Worm (Caenorhabditis elegans) whole organism, early embryonic: ENCODE results near the gene hda-2.

ENCODE experiments used
- B0310.2 ChIP-seq: sonication (generic microtip); optimal IDR thresholded peaks from 2 replicates; lab custom pipeline; 2016; ENCODE audit warnings: mild to moderate bottlenecking, missing genetic modification characterization, missing compliant biosample characterization
- F13C5.2 ChIP-seq: sonication (generic microtip); optimal IDR thresholded peaks from 2 replicates; lab custom pipeline; 2017; ENCODE audit warnings: mild to moderate bottlenecking, missing genetic modification characterization, inconsistent platforms, missing compliant biosample characterization
- aly-1 ChIP-seq: sonication (generic microtip); optimal IDR thresholded peaks from 2 replicates; lab custom pipeline; 2016; ENCODE audit warnings: missing genetic modification characterization, missing compliant biosample characterization
- ama-1 ChIP-seq: fragments of 150-350 bp; optimal IDR thresholded peaks from 2 replicates; lab custom pipeline; 2014
- ceh-13 ChIP-seq: fragments of 200-800 bp; sonication (Bioruptor generic); optimal IDR thresholded peaks from 2 replicates; lab custom pipeline; 2018; ENCODE audit warnings: mild to moderate bottlenecking, missing genetic modification characterization, missing compliant biosample characterization
- ceh-36 ChIP-seq: sonication (generic microtip); optimal IDR thresholded peaks from 2 replicates; lab custom pipeline; 2016; ENCODE audit warnings: missing genetic modification characterization, inconsistent platforms, missing compliant biosample characterization
- ets-7 ChIP-seq: sonication (generic microtip); optimal IDR thresholded peaks from 2 replicates; lab custom pipeline; 2016; ENCODE audit warnings: missing genotype, missing genetic modification characterization, missing compliant biosample characterization
- flt-1 ChIP-seq: fragments of 200-800 bp; sonication (Bioruptor generic); IDR thresholded peaks from 2 replicates; pipeline ENCODE4 v1.3.6; 2022; ENCODE audit warnings: missing genetic modification characterization, missing compliant biosample characterization
- hmbx-1 ChIP-seq: sonication (generic microtip); optimal IDR thresholded peaks from 2 replicates; lab custom pipeline; 2016; ENCODE audit warnings: mild to moderate bottlenecking, missing genetic modification characterization, missing compliant biosample characterization
- hmg-4 ChIP-seq: fragments of 200-800 bp; sonication (Bioruptor generic); optimal IDR thresholded peaks from 2 replicates; lab custom pipeline; 2018; ENCODE audit warnings: mild to moderate bottlenecking, missing genetic modification characterization, missing compliant biosample characterization
- hnd-1 ChIP-seq: sonication (generic microtip); optimal IDR thresholded peaks from 2 replicates; lab custom pipeline; 2016; ENCODE audit warnings: missing genetic modification characterization, missing compliant biosample characterization
- pes-1 ChIP-seq: fragments of 200-800 bp; sonication (Bioruptor generic); IDR thresholded peaks from 2 replicates; pipeline ENCODE4 v1.3.6; 2022; ENCODE audit warnings: missing genetic modification reagents, missing genetic modification characterization, missing compliant biosample characterization
- scrt-1 ChIP-seq: fragments of 200-800 bp; sonication (Bioruptor generic); IDR thresholded peaks from 2 replicates; pipeline ENCODE4 v1.3.6; 2022; ENCODE audit warnings: missing genetic modification characterization, missing compliant biosample characterization
- sea-1 ChIP-seq: fragments of 200-800 bp; sonication (Bioruptor generic); conservative IDR thresholded peaks from 2 replicates; pipeline ENCODE4 v1.3.6; 2022; ENCODE audit warnings: missing genetic modification characterization, missing compliant biosample characterization
- tbx-11 ChIP-seq: fragments of 200-800 bp; sonication (Bioruptor generic); IDR thresholded peaks from 2 replicates; pipeline ENCODE4 v1.3.6; 2022; ENCODE audit warnings: missing genetic modification characterization, missing compliant biosample characterization
- tbx-37 ChIP-seq: fragments of 200-800 bp; sonication (Bioruptor generic); conservative IDR thresholded peaks from 2 replicates; pipeline ENCODE4 v1.3.6; 2022; ENCODE audit warnings: missing genetic modification reagents, missing genetic modification characterization, missing compliant biosample characterization
- tra-4 ChIP-seq: sonication (generic microtip); optimal IDR thresholded peaks from 2 replicates; lab custom pipeline; 2017; ENCODE audit warnings: missing genetic modification characterization, missing compliant biosample characterization

The hda-2 gene

ce11 chrII:8052850-8053249 lies 30.5 kb upstream of the hda-2 start, which contains the start of gene T05H10.4:
Gene T05H10.4, plus strand, starts transcription at chrII:8053150.
- no peak for TF ChIP-seq tra-4
- no peak for TF ChIP-seq pes-1 (GFP tag; lab: Robert Waterston, UW)
- no peak for TF ChIP-seq hmbx-1 (tag; lab: Kevin White, UChicago)
- TF ChIP-seq ceh-13 (GFP tag; lab: Kevin White, UChicago), result no peak
- TF ChIP-seq sea-1, result no peak
- TF ChIP-seq aly-1 (tag; lab: Kevin White, UChicago), result no peak
- no peak for TF ChIP-seq tbx-37 (GFP tag; lab: Robert Waterston, UW)
- no peak for TF ChIP-seq ama-1 (lab: Kevin White, UChicago)
- no peak for TF ChIP-seq hnd-1
- no peak for TF ChIP-seq ceh-36 (tag; lab: Kevin White, UChicago)
- TF ChIP-seq hmg-4 (GFP tag; lab: Kevin White, UChicago), result no peak
- no peak for TF ChIP-seq tbx-11 (GFP tag; lab: Robert Waterston, UW)
- TF ChIP-seq B0310.2, result no peak
- TF ChIP-seq flt-1, result no peak
- no peak for TF ChIP-seq scrt-1 (GFP tag; lab: Robert Waterston, UW)
- TF ChIP-seq F13C5.2 (tag; lab: Kevin White, UChicago), result no peak

ce11 chrII:8052172-8052571 lies 29.8 kb upstream of the hda-2 start:
- TF ChIP-seq hmbx-1 (tag; lab: Kevin White, UChicago), result no peak
- no peak for TF ChIP-seq B0310.2
- TF ChIP-seq ceh-36 (tag; lab: Kevin White, UChicago), result no peak
- TF ChIP-seq flt-1, result no peak
- TF ChIP-seq aly-1 (tag; lab: Kevin White, UChicago), result no peak
- TF ChIP-seq ets-7 (tag; lab: Kevin White, UChicago), result no peak
- no peak for TF ChIP-seq tra-4
- no peak for TF ChIP-seq pes-1 (GFP tag; lab: Robert Waterston, UW)
- no peak for TF ChIP-seq tbx-37 (GFP tag; lab: Robert Waterston, UW)
- TF ChIP-seq scrt-1 (GFP tag; lab: Robert Waterston, UW), result no peak
- no peak for TF ChIP-seq ceh-13 (GFP tag; lab: Kevin White, UChicago)
- TF ChIP-seq sea-1, result no peak
- no peak for TF ChIP-seq ama-1 (lab: Kevin White, UChicago)

- TF ChIP-seq B0310.2 (no peak), ceh-36 (tag; lab: Kevin White, UChicago) (no peak), tra-4 (no peak), sea-1 (no peak), hmg-4 (GFP tag; lab: Kevin White, UChicago) (no peak), flt-1 (no peak), ama-1 (lab: Kevin White, UChicago) (no peak), hnd-1 (no peak), ceh-13 (GFP tag; lab: Kevin White, UChicago) (no peak), tbx-11 (GFP tag; lab: Robert Waterston, UW) (no peak), scrt-1 (GFP tag; lab: Robert Waterston, UW) (no peak), hmbx-1 (tag; lab: Kevin White, UChicago) (no peak), aly-1 (tag; lab: Kevin White, UChicago) (no peak)
These were observed 29.0 kb upstream of the hda-2 start for ce11 chrII:8051330-8051729.

ce11 chrII:8050477-8050876 lies 28.1 kb upstream of the hda-2 start, which contains the start of gene mtre-1:
Gene mtre-1, minus strand, starts transcription at chrII:8050577.
- TF ChIP-seq ama-1 (lab: Kevin White, UChicago), result no peak

- TF ChIP-seq tra-4 (no peak), B0310.2 (no peak), hnd-1 (no peak), hmbx-1 (tag; lab: Kevin White, UChicago) (no peak), flt-1 (no peak), sea-1 (no peak), ets-7 (tag; lab: Kevin White, UChicago) (no peak), aly-1 (tag; lab: Kevin White, UChicago) (no peak), scrt-1 (GFP tag; lab: Robert Waterston, UW) (no peak)
These were observed 24.9 kb upstream of the hda-2 start, which contains the start of gene apn-1 for ce11 chrII:8047264-8047663. Gene apn-1, plus strand, starts transcription at chrII:8047564.

ce11 chrII:8042289-8042688 lies 19.9 kb upstream of the hda-2 start, which contains the start of gene T05H10.1:
Gene T05H10.1, plus strand, starts transcription at chrII:8042589.
- no peak for TF ChIP-seq B0310.2
- TF ChIP-seq aly-1 (tag; lab: Kevin White, UChicago), result no peak
- no peak for TF ChIP-seq tbx-11 (GFP tag; lab: Robert Waterston, UW)

- no peak for TF ChIP-seq scrt-1 (GFP tag; lab: Robert Waterston, UW)
- no peak for TF ChIP-seq tbx-11 (GFP tag; lab: Robert Waterston, UW)
- TF ChIP-seq hmg-4 (GFP tag; lab: Kevin White, UChicago), result no peak
- no peak for TF ChIP-seq ceh-36 (tag; lab: Kevin White, UChicago)
- TF ChIP-seq ama-1 (lab: Kevin White, UChicago), result no peak
- no peak for TF ChIP-seq hnd-1
- TF ChIP-seq sea-1, result no peak
- no peak for TF ChIP-seq flt-1
- no peak for TF ChIP-seq ets-7 (tag; lab: Kevin White, UChicago)
- no peak for TF ChIP-seq F13C5.2 (tag; lab: Kevin White, UChicago)
- TF ChIP-seq ceh-13 (GFP tag; lab: Kevin White, UChicago), result no peak
- TF ChIP-seq B0310.2, result no peak
- no peak for TF ChIP-seq tra-4
- no peak for TF ChIP-seq hmbx-1 (tag; lab: Kevin White, UChicago)
- TF ChIP-seq tbx-37 (GFP tag; lab: Robert Waterston, UW), result no peak
- no peak for TF ChIP-seq pes-1 (GFP tag; lab: Robert Waterston, UW)
These were observed 19.3 kb upstream of the hda-2 start for ce11 chrII:8041642-8042041.

ce11 chrII:8039416-8039815 lies 17.1 kb upstream of the hda-2 start, which contains the start of the genes ubh-4 and algn-6:
Gene ubh-4, minus strand, starts transcription at chrII:8039597.
Gene algn-6, plus strand, starts transcription at chrII:8039802.
- TF ChIP-seq tbx-11 (GFP tag; lab: Robert Waterston, UW) (no peak), tbx-37 (GFP tag; lab: Robert Waterston, UW) (0 out of 2 replicates have a peak, but pooled peaks have one; percentile 7)
